Fruit fly (Drosophila melanogaster): Measurements from ENCODE around the gene CG14717.

The CG14717 gene

dm6 chr3R:11735337-11735736, 39.0 kb downstream of the CG14717 start, which contains the start of gene CG14721 (continued):
- no peak for TF ChIP-seq CG10462 (GFP tag; optimal IDR thresholded peaks at IDR 0.05)
- peak; percentile 20 for TF ChIP-seq CG30403 (GFP tag; optimal IDR thresholded peaks at IDR 0.05)
- no peak for TF ChIP-seq Neu2 (GFP tag; optimal IDR thresholded peaks at IDR 0.05; ENCODE audit: borderline replicate concordance)
- no peak for TF ChIP-seq CG8359 (GFP tag; optimal IDR thresholded peaks at IDR 0.05; ENCODE audit: borderline replicate concordance)
- no peak for TF ChIP-seq oc (tag; optimal IDR thresholded peaks at IDR 0.05)
- TF ChIP-seq Usf (GFP tag; optimal IDR thresholded peaks at IDR 0.05), result no peak
- TF ChIP-seq disco-r (GFP tag; optimal IDR thresholded peaks at IDR 0.05), result no peak
- no peak for TF ChIP-seq nom (GFP tag; optimal IDR thresholded peaks at IDR 0.05)
- no peak for TF ChIP-seq CG8478 (optimal IDR thresholded peaks at IDR 0.05)
- TF ChIP-seq cwo (GFP tag; optimal IDR thresholded peaks at IDR 0.05), result no peak
- TF ChIP-seq dysf (GFP tag; IDR thresholded peaks at IDR 0.05), result no peak
- no peak for TF ChIP-seq HLHmδ (GFP tag; optimal IDR thresholded peaks at IDR 0.05)
- peak; percentile 58 for TF ChIP-seq Sry-δ (GFP tag; optimal IDR thresholded peaks at IDR 0.05)
- peak; percentile 38; the same call in 2 of the 3 replicates for TF ChIP-seq ci (GFP tag; IDR thresholded peaks at IDR 0.05)
- TF ChIP-seq mam (GFP tag; optimal IDR thresholded peaks at IDR 0.05), result peak; percentile 56
- TF ChIP-seq CG8089 (GFP tag; optimal IDR thresholded peaks at IDR 0.05), result no peak

dm6 chr3R:11741730-11742203, 45.5 kb downstream of the CG14717 start, which contains the start of the genes Blm and CG14722:
TSS of gene Blm (minus strand) at chr3R:11741783.
TSS of gene CG14722 (plus strand) at chr3R:11741890.
- TF ChIP-seq CG17568 (GFP tag; optimal IDR thresholded peaks at IDR 0.05) (no peak), prd (optimal IDR thresholded peaks at IDR 0.05) (no peak), prd (GFP tag; IDR thresholded peaks at IDR 0.05) (no peak), fd64A (GFP tag; optimal IDR thresholded peaks at IDR 0.05) (no peak), mld (GFP tag; IDR thresholded peaks at IDR 0.05; ENCODE audit: partially characterized antibody) (no peak), Gsc (GFP tag; IDR thresholded peaks at IDR 0.05) (no peak), CG13287 (GFP tag; IDR thresholded peaks at IDR 0.05; ENCODE audit: partially characterized antibody) (peak; percentile 47), yki (optimal IDR thresholded peaks at IDR 0.05) (no peak), h (optimal IDR thresholded peaks at IDR 0.05) (no peak), Spps (tag; optimal IDR thresholded peaks at IDR 0.05) (no peak), PHDP (tag; optimal IDR thresholded peaks at IDR 0.05) (no peak), Xrp1 (GFP tag; IDR thresholded peaks at IDR 0.05) (no peak), CG32532 (GFP tag; IDR thresholded peaks at IDR 0.05) (no peak), CG9876 (GFP tag; optimal IDR thresholded peaks at IDR 0.05) (no peak), CG11093 (GFP tag; IDR thresholded peaks at IDR 0.05) (no peak), amos (GFP tag; IDR thresholded peaks at IDR 0.05; ENCODE audit: partially characterized antibody) (no peak), CG3065 (GFP tag; optimal IDR thresholded peaks at IDR 0.05) (no peak), pzg (GFP tag; optimal IDR thresholded peaks at IDR 0.05) (peak; percentile 69), oc (tag; optimal IDR thresholded peaks at IDR 0.05) (no peak), Bgb (GFP tag; IDR thresholded peaks at IDR 0.05; ENCODE audit: partially characterized antibody) (no peak), CG1602 (GFP tag; optimal IDR thresholded peaks at IDR 0.05) (no peak), Aef1 (GFP tag; IDR thresholded peaks at IDR 0.05) (no peak), fd3F (GFP tag; optimal IDR thresholded peaks at IDR 0.05) (no peak), CG7357 (GFP tag; IDR thresholded peaks at IDR 0.05) (no peak), HmgZ (tag; optimal IDR thresholded peaks at IDR 0.05) (no peak), Ptx1 (GFP tag; IDR thresholded peaks at IDR 0.05) (no peak), nmo (GFP tag; optimal IDR thresholded peaks at IDR 0.05) (peak; percentile 46), CG4820 (GFP tag; optimal IDR thresholded peaks at IDR 0.05) (no peak), insv (GFP tag; optimal IDR thresholded peaks at IDR 0.05) (peak in 1 of 2 experiments; percentile 19), CG17612 (GFP tag; IDR thresholded peaks at IDR 0.05) (no peak), CG34224 (GFP tag; IDR thresholded peaks at IDR 0.05; ENCODE audit: partially characterized antibody) (no peak), abd-A (tag; optimal IDR thresholded peaks at IDR 0.05) (no peak), MTF-1 (GFP tag; optimal IDR thresholded peaks at IDR 0.05; ENCODE audit: borderline replicate concordance) (no peak), CG1603 (tag; optimal IDR thresholded peaks at IDR 0.05) (no peak), vfl (GFP tag; optimal IDR thresholded peaks at IDR 0.05) (no peak), CG3847 (GFP tag; IDR thresholded peaks at IDR 0.05) (no peak), ssp (GFP tag; IDR thresholded peaks at IDR 0.05) (no peak)
